Fruit fly (Drosophila melanogaster) whole organism, adult: ENCODE measurements around the gene Cpsf73.
A peak's percentile ranks its signal among the peaks of the same experiment; 100 is the strongest.

ENCODE experiments used
- CG11617 ChIP-seq: fragments of 200-800 bp; sonication (Bioruptor generic); optimal IDR thresholded peaks from 2 replicates; lab custom pipeline; 2017; ENCODE audit warnings: mild to moderate bottlenecking, missing biosample characterization, missing genetic modification reagents, missing genetic modification characterization
- CG12768 ChIP-seq: fragments of 200-800 bp; sonication (Bioruptor generic); optimal IDR thresholded peaks from 2 replicates; lab custom pipeline; 2017; ENCODE audit warnings: missing biosample characterization, missing genetic modification characterization, mild to moderate bottlenecking, moderate library complexity, missing genetic modification reagents
- CG14711 ChIP-seq: fragments of 200-800 bp; sonication (Bioruptor generic); optimal IDR thresholded peaks from 2 replicates; lab custom pipeline; 2018; ENCODE audit warnings: missing biosample characterization, mild to moderate bottlenecking, missing genetic modification characterization, moderate library complexity
- CG1620 ChIP-seq: fragments of 200-800 bp; sonication (Bioruptor generic); optimal IDR thresholded peaks from 2 replicates; lab custom pipeline; 2016; ENCODE audit warnings: missing biosample characterization, missing genetic modification characterization
- CG33017 ChIP-seq: fragments of 200-800 bp; sonication (Bioruptor generic); optimal IDR thresholded peaks from 2 replicates; lab custom pipeline; 2018; ENCODE audit warnings: missing biosample characterization, mild to moderate bottlenecking, missing genetic modification characterization, moderate library complexity
- CG5204 ChIP-seq: fragments of 200-800 bp; sonication (Bioruptor generic); optimal IDR thresholded peaks from 2 replicates; lab custom pipeline; 2016; ENCODE audit warnings: missing biosample characterization, missing genetic modification characterization
- CG7045 ChIP-seq: fragments of 200-800 bp; sonication (Bioruptor generic); optimal IDR thresholded peaks from 2 replicates; lab custom pipeline; 2017; ENCODE audit warnings: missing biosample characterization, mild to moderate bottlenecking, missing genetic modification characterization
- CG7101 ChIP-seq: fragments of 200-800 bp; sonication (Bioruptor generic); optimal IDR thresholded peaks from 2 replicates; lab custom pipeline; 2018; ENCODE audit warnings: missing biosample characterization, mild to moderate bottlenecking, missing genetic modification characterization, moderate library complexity
- Clk ChIP-seq: fragments of 200-800 bp; sonication (Bioruptor generic); optimal IDR thresholded peaks from 2 replicates; lab custom pipeline; 2017; ENCODE audit warnings: missing biosample characterization, missing genetic modification characterization
- Crg-1 ChIP-seq: fragments of 200-800 bp; sonication (Bioruptor generic); optimal IDR thresholded peaks from 2 replicates; lab custom pipeline; 2016; ENCODE audit warnings: missing biosample characterization, missing genetic modification characterization
- Hr96 ChIP-seq: fragments of 200-800 bp; sonication (Bioruptor generic); optimal IDR thresholded peaks from 2 replicates; lab custom pipeline; 2016; ENCODE audit warnings: missing biosample characterization, missing genetic modification characterization
- Mnt ChIP-seq: fragments of 200-800 bp; sonication (Bioruptor generic); optimal IDR thresholded peaks from 2 replicates; lab custom pipeline; 2016; ENCODE audit warnings: missing biosample characterization, mild to moderate bottlenecking, missing genetic modification characterization
- bab1 ChIP-seq: fragments of 200-800 bp; sonication (Bioruptor generic); optimal IDR thresholded peaks from 3 replicates; lab custom pipeline; 2019; ENCODE audit warnings: missing biosample characterization, mild to moderate bottlenecking, missing genetic modification characterization, moderate library complexity
- cic ChIP-seq: fragments of 200-800 bp; sonication (Bioruptor generic); optimal IDR thresholded peaks from 2 replicates; lab custom pipeline; 2017; ENCODE audit warnings: missing biosample characterization, mild to moderate bottlenecking, missing genetic modification characterization, moderate library complexity
- cnc ChIP-seq, 2 experiments: fragments of >200 bp; optimal IDR thresholded peaks; 2 replicates each; lab custom pipeline; 2017
- kay ChIP-seq: fragments of 200-800 bp; sonication (Bioruptor generic); peaks from one replicate; lab custom pipeline; 2016; ENCODE audit warnings: missing biosample characterization, missing genetic modification characterization, borderline replicate concordance
- ovo ChIP-seq: fragments of 200-800 bp; sonication (Bioruptor generic); optimal IDR thresholded peaks from 2 replicates; lab custom pipeline; 2016; ENCODE audit warnings: missing biosample characterization, missing genetic modification characterization
- pad ChIP-seq: fragments of 200-800 bp; sonication (Bioruptor generic); optimal IDR thresholded peaks from 3 replicates; lab custom pipeline; 2017; ENCODE audit warnings: missing biosample characterization, missing genetic modification characterization, mild to moderate bottlenecking, moderate library complexity, missing genetic modification reagents
- tj ChIP-seq: fragments of 200-800 bp; sonication (Bioruptor generic); optimal IDR thresholded peaks from 3 replicates; lab custom pipeline; 2017; ENCODE audit warnings: missing biosample characterization, mild to moderate bottlenecking, missing genetic modification characterization, moderate library complexity
- toe ChIP-seq: fragments of 200-800 bp; sonication (Bioruptor generic); optimal IDR thresholded peaks from 2 replicates; lab custom pipeline; 2016; ENCODE audit warnings: missing biosample characterization, missing genetic modification characterization

Gene Cpsf73

dm6 chr3R:18663525-18663924 is at the start of gene Cpsf73, which contains the start of gene Gos28:
Gene Cpsf73 (minus strand): TSS chr3R:18663552.
Gene Gos28 (plus strand): TSS chr3R:18663738.
- TF ChIP-seq bab1 (GFP tag; lab: Kevin White, UChicago), result peak; percentile 26
- TF ChIP-seq Clk, result no peak
- no peak for TF ChIP-seq tj (GFP tag; lab: Kevin White, UChicago)
- peak; percentile 37 for TF ChIP-seq CG7101 (tag; lab: Kevin White, UChicago)
- TF ChIP-seq Hr96 (GFP tag; lab: Kevin White, UChicago), result no peak
- no peak for TF ChIP-seq CG1620 (GFP tag; lab: Kevin White, UChicago)
- no peak for TF ChIP-seq kay (GFP tag; lab: Kevin White, UChicago)
- TF ChIP-seq Mnt (GFP tag; lab: Kevin White, UChicago), result peak; percentile 5
- no peak for TF ChIP-seq CG12768 (GFP tag; lab: Kevin White, UChicago)
- peak; percentile 24 for TF ChIP-seq CG11617
- TF ChIP-seq Crg-1, result peak; percentile 41
- peak; percentile 37 for TF ChIP-seq CG14711 (tag; lab: Kevin White, UChicago)

dm6 chr3R:18707492-18707891 is 44.1 kb upstream of the Cpsf73 start:
- no peak for TF ChIP-seq CG33017 (tag; lab: Kevin White, UChicago)
- no peak for TF ChIP-seq bab1 (GFP tag; lab: Kevin White, UChicago)
- TF ChIP-seq cnc (optimal IDR thresholded peaks at IDR 0.05; lab: Kevin White, UChicago), result no peak
- TF ChIP-seq CG7045 (GFP tag; lab: Kevin White, UChicago), result no peak
- no peak for TF ChIP-seq CG12768 (GFP tag; lab: Kevin White, UChicago)
- TF ChIP-seq cic, result no peak
- no peak for TF ChIP-seq tj (GFP tag; lab: Kevin White, UChicago)
- TF ChIP-seq CG5204, result no peak
- TF ChIP-seq Hr96 (GFP tag; lab: Kevin White, UChicago), result no peak

- TF ChIP-seq kay (GFP tag; lab: Kevin White, UChicago) (no peak), CG7045 (GFP tag; lab: Kevin White, UChicago) (no peak), Mnt (GFP tag; lab: Kevin White, UChicago) (no peak)
Measured at dm6 chr3R:18706289-18706688, 42.9 kb upstream of the Cpsf73 start.

dm6 chr3R:18705150-18705549 is 41.8 kb upstream of the Cpsf73 start, which contains the start of the genes ChAT and VAChT:
Gene ChAT (plus strand): TSS chr3R:18705501.
Gene VAChT (plus strand): TSS chr3R:18705501.
- TF ChIP-seq toe (GFP tag; lab: Kevin White, UChicago), result no peak
- no peak for TF ChIP-seq CG33017 (tag; lab: Kevin White, UChicago)
- TF ChIP-seq Mnt (GFP tag; lab: Kevin White, UChicago), result no peak
- no peak for TF ChIP-seq CG1620 (GFP tag; lab: Kevin White, UChicago)
- TF ChIP-seq pad (GFP tag; lab: Kevin White, UChicago), result peak; percentile 77
- no peak for TF ChIP-seq Clk
- no peak for TF ChIP-seq cnc (optimal IDR thresholded peaks at IDR 0.05; lab: Kevin White, UChicago)
- no peak for TF ChIP-seq CG7045 (GFP tag; lab: Kevin White, UChicago)

dm6 chr3R:18703514-18703913 is 40.2 kb upstream of the Cpsf73 start:
- no peak for TF ChIP-seq CG11617
- no peak for TF ChIP-seq tj (GFP tag; lab: Kevin White, UChicago)
- TF ChIP-seq Hr96 (GFP tag; lab: Kevin White, UChicago), result no peak
- TF ChIP-seq CG1620 (GFP tag; lab: Kevin White, UChicago), result no peak
- no peak for TF ChIP-seq toe (GFP tag; lab: Kevin White, UChicago)

dm6 chr3R:18698855-18699569 is 35.7 kb upstream of the Cpsf73 start:
- TF ChIP-seq CG7045 (GFP tag; lab: Kevin White, UChicago) (no peak), Clk (no peak), pad (GFP tag; lab: Kevin White, UChicago) (peak; percentile 93), kay (GFP tag; lab: Kevin White, UChicago) (no peak), CG1620 (GFP tag; lab: Kevin White, UChicago) (no peak)

- TF ChIP-seq Mnt (GFP tag; lab: Kevin White, UChicago) (no peak), CG12768 (GFP tag; lab: Kevin White, UChicago) (no peak), Crg-1 (no peak), Hr96 (GFP tag; lab: Kevin White, UChicago) (no peak), ovo (GFP tag; lab: Kevin White, UChicago) (no peak), cic (no peak), pad (GFP tag; lab: Kevin White, UChicago) (no peak), cnc (optimal IDR thresholded peaks at IDR 0.05; lab: Kevin White, UChicago) (no peak), CG11617 (no peak), CG5204 (no peak), Clk (no peak), bab1 (GFP tag; lab: Kevin White, UChicago) (no peak), tj (GFP tag; lab: Kevin White, UChicago) (no peak), CG7101 (tag; lab: Kevin White, UChicago) (no peak)
Measured at dm6 chr3R:18694952-18695351, 31.6 kb upstream of the Cpsf73 start, which contains the start of gene CG34282. Gene CG34282 (plus strand): TSS chr3R:18695252.
